Fruit fly (Drosophila melanogaster): Measurements from ENCODE around the gene CG32270.

Gene CG32270

DNA sequence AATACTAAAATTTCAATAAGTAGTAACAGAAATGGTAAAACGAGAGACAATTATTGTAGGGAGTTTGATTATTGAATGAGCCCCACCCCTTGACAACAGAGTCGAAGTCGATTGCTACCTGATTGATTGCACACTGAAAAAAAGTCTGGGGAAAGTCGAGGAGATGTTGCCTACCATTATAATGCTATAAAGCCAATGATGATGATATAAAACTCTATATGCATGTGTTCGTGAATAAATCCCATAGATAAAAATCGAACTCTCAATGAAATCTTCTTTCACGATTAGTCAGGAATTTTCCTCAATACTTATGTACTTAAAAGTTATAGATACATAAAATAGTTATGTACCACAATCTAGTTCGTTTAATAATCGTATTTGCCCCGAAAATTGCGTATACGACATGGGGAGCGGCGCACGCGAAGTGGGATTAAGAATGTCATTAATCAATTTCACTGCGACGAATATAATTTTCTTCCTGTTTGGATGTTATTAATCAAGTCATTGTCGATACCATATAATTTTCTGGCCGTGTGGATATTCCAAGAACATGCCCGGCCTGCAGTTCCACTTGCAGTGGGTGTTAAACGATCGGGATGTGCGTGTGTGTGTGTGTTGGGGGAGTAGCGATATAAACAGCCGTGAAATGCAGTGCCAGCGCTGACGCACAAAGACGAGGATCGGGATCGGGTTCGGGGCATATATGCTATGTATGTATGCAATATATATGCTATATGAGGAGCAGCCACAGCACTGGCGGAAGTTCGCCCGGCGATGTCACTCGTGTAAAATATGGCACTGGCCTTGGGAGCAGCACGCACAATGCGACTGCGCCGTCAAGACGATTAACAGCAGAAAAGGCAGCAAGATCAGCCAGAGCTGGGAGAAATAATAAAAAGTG is 35.7 kb upstream of the CG32270 start, which contains the start of gene CG12078:
Gene CG12078, minus strand, starts transcription at position 51 of the 901 bp plus-strand sequence.
- TF ChIP-seq CG7271 (tag; optimal IDR thresholded peaks at IDR 0.05): no peak
- TF ChIP-seq zfh2 (GFP tag; optimal IDR thresholded peaks at IDR 0.05): no peak
- TF ChIP-seq CG31441 (GFP tag; IDR thresholded peaks at IDR 0.05): no peak
- TF ChIP-seq slbo (GFP tag; IDR thresholded peaks at IDR 0.05): no peak
- TF ChIP-seq CG42726 (GFP tag; IDR thresholded peaks at IDR 0.05; ENCODE audit: partially characterized antibody): no peak
- TF ChIP-seq PHDP (tag; optimal IDR thresholded peaks at IDR 0.05): no peak
- TF ChIP-seq Atf3 (GFP tag; optimal IDR thresholded peaks at IDR 0.05): no peak
- TF ChIP-seq CG3407 (GFP tag; optimal IDR thresholded peaks at IDR 0.05): no peak
- TF ChIP-seq NC2α (GFP tag; optimal IDR thresholded peaks at IDR 0.05): no peak
- TF ChIP-seq esg (GFP tag; conservative IDR thresholded peaks at IDR 0.05): no peak
- no peak for TF ChIP-seq Dip3 (GFP tag; optimal IDR thresholded peaks at IDR 0.05)
- TF ChIP-seq gcm2 (GFP tag; optimal IDR thresholded peaks at IDR 0.05): no peak
- TF ChIP-seq CG13775 (GFP tag; optimal IDR thresholded peaks at IDR 0.05): no peak
- no peak for TF ChIP-seq pum (GFP tag; optimal IDR thresholded peaks at IDR 0.05)
- no peak for TF ChIP-seq Adf1 (GFP tag; IDR thresholded peaks at IDR 0.05)
- TF ChIP-seq Bteb2 (GFP tag; optimal IDR thresholded peaks at IDR 0.05): no peak
- no peak for TF ChIP-seq slp2 (GFP tag; optimal IDR thresholded peaks at IDR 0.05)
- TF ChIP-seq CG2202 (tag; optimal IDR thresholded peaks at IDR 0.05): no peak
- no peak for TF ChIP-seq ind (GFP tag; optimal IDR thresholded peaks at IDR 0.05)

DNA sequence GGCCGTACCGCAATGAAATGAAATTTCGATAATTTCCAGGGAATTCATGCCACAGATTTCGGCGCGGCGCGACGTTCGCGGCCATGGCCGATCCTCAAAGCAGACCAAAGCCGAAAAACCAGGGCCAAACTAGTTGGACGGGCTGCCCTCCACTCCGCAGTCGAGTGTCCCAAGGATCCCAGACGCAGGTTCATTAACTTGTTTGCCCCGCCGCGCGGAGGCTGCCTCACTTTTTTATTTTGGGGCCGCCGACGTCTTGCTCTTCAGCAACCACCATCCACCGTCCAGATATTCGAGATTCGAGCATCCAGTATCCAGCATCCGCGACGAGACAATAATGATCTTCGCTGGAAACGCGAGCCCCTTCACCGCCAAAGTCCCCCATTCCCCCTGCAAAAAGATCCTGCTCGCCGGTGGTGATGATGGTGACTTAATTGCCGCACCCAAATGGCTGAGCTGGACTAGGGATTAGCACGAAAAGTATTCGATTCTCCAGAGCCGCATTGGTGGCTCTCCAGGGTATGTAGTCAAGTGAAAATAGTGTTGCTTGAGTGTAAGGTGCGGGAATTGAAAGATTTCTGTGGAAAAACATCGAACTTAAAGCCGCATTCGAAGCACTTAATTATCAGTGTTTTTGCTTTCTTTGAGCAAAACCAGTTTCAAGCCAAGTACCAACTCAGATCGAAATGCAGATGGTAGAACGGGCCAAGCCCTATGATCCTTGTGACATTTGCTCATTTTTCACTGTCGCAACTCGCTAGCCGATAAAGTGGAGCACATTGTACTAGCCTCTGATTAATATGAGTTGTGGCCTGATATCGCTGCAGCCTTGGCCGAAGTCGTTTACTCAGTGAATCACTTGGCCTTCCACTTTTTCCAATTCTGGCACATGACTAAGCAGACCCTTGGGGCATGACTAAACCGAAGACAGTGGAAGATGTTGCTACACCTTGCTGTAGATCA is 33.6 kb upstream of the CG32270 start:
- TF ChIP-seq CG4424 (GFP tag; optimal IDR thresholded peaks at IDR 0.05) (no peak), CG12104 (GFP tag; optimal IDR thresholded peaks at IDR 0.05) (no peak), repo (GFP tag; optimal IDR thresholded peaks at IDR 0.05) (no peak), CG33213 (GFP tag; optimal IDR thresholded peaks at IDR 0.05) (no peak), cas (GFP tag; IDR thresholded peaks at IDR 0.05) (no peak), CG9797 (GFP tag; optimal IDR thresholded peaks at IDR 0.05) (no peak), CG10979 (tag; optimal IDR thresholded peaks at IDR 0.05) (no peak), phol (tag; optimal IDR thresholded peaks at IDR 0.05) (no peak), CG14441 (GFP tag; IDR thresholded peaks at IDR 0.05) (no peak), Meics (GFP tag; optimal IDR thresholded peaks at IDR 0.05) (no peak), CG10267 (tag; optimal IDR thresholded peaks at IDR 0.05) (no peak), CG9437 (GFP tag; optimal IDR thresholded peaks at IDR 0.05) (no peak), CG16815 (GFP tag; optimal IDR thresholded peaks at IDR 0.05) (no peak), CG16813 (GFP tag; IDR thresholded peaks at IDR 0.05; ENCODE audit: partially characterized antibody) (0 out of 3 replicates have a peak, but pooled peaks have one; percentile 27), corto (GFP tag; optimal IDR thresholded peaks at IDR 0.05) (peak; percentile 18), CG10543 (GFP tag; optimal IDR thresholded peaks at IDR 0.05) (no peak), CG6654 (GFP tag; optimal IDR thresholded peaks at IDR 0.05) (no peak), CG11247 (GFP tag; IDR thresholded peaks at IDR 0.05) (no peak), Rx (GFP tag; IDR thresholded peaks at IDR 0.05) (no peak), wdn (GFP tag; IDR thresholded peaks at IDR 0.05) (no peak), exex (tag; optimal IDR thresholded peaks at IDR 0.05) (no peak), wor (GFP tag; IDR thresholded peaks at IDR 0.05) (no peak), fd3F (GFP tag; optimal IDR thresholded peaks at IDR 0.05) (no peak), nom (GFP tag; optimal IDR thresholded peaks at IDR 0.05) (peak; percentile 5), CG10959 (GFP tag; IDR thresholded peaks at IDR 0.05) (no peak), CG8478 (optimal IDR thresholded peaks at IDR 0.05) (no peak), dm (GFP tag; optimal IDR thresholded peaks at IDR 0.05) (no peak), sens (GFP tag) (peak; percentile 6), CG17829 (tag; optimal IDR thresholded peaks at IDR 0.05) (no peak), esg (GFP tag; conservative IDR thresholded peaks at IDR 0.05) (no peak)
